Fruit fly (Drosophila melanogaster): ENCODE results near the gene VAChT.
A peak's percentile ranks its signal among the peaks of the same experiment; 100 is the strongest.

VAChT gene

dm6 chr3R:18758548-18759257 lies 53.4 kb downstream of the VAChT start, which contains the start of gene Epg5 (continued):
- TF ChIP-seq sug (tag; optimal IDR thresholded peaks at IDR 0.05) = no peak
- TF ChIP-seq klu (GFP tag; IDR thresholded peaks at IDR 0.05) = peak; percentile 70; the same call in 1 of the 2 replicates
- no peak for TF ChIP-seq ATbp (GFP tag; optimal IDR thresholded peaks at IDR 0.05)
- no peak for TF ChIP-seq oc (tag; optimal IDR thresholded peaks at IDR 0.05)
- TF ChIP-seq CG11696 (GFP tag; IDR thresholded peaks at IDR 0.05) = no peak
- TF ChIP-seq CG10147 (GFP tag; optimal IDR thresholded peaks at IDR 0.05) = no peak
- TF ChIP-seq sens (GFP tag) = peak; percentile 95
- TF ChIP-seq BtbVII (GFP tag; optimal IDR thresholded peaks at IDR 0.05) = no peak
- TF ChIP-seq HmgZ (tag; optimal IDR thresholded peaks at IDR 0.05) = peak; percentile 89
- no peak for TF ChIP-seq CG1024 (GFP tag; IDR thresholded peaks at IDR 0.05)
- TF ChIP-seq danr (GFP tag; IDR thresholded peaks at IDR 0.05) = no peak
- no peak for TF ChIP-seq CG11504 (tag; optimal IDR thresholded peaks at IDR 0.05)
- TF ChIP-seq CG1647 (GFP tag; optimal IDR thresholded peaks at IDR 0.05) = peak; percentile 77
- peak; percentile 24; the same call in 1 of the 2 replicates for TF ChIP-seq CG43689 (GFP tag; IDR thresholded peaks at IDR 0.05)
- TF ChIP-seq CG15479 (GFP tag; optimal IDR thresholded peaks at IDR 0.05) = no peak
- TF ChIP-seq jigr1 (GFP tag; IDR thresholded peaks at IDR 0.05) = no peak
- TF ChIP-seq CG1792 (GFP tag; optimal IDR thresholded peaks at IDR 0.05) = peak; percentile 35
- peak; percentile 9 for TF ChIP-seq gcm2 (GFP tag; optimal IDR thresholded peaks at IDR 0.05)
- TF ChIP-seq odd (GFP tag; optimal IDR thresholded peaks at IDR 0.05) = no peak
- TF ChIP-seq CG6689 (GFP tag; IDR thresholded peaks at IDR 0.05) = peak; percentile 55; the same call in 1 of the 2 replicates
- TF ChIP-seq CG3407 (GFP tag; optimal IDR thresholded peaks at IDR 0.05) = no peak
- no peak for TF ChIP-seq D19A (tag; optimal IDR thresholded peaks at IDR 0.05)
- TF ChIP-seq NFAT (GFP tag; IDR thresholded peaks at IDR 0.05) = peak; percentile 83
- TF ChIP-seq Ets65A (GFP tag) = peak; percentile 96
- peak; percentile 68; the same call in 1 of the 2 replicates for TF ChIP-seq rib (GFP tag; IDR thresholded peaks at IDR 0.05)
- peak; percentile 49 for TF ChIP-seq CG18011 (GFP tag; optimal IDR thresholded peaks at IDR 0.05)
- no peak for TF ChIP-seq mirr (GFP tag; optimal IDR thresholded peaks at IDR 0.05)
- TF ChIP-seq pnt (GFP tag; optimal IDR thresholded peaks at IDR 0.05) = peak; percentile 69
- TF ChIP-seq psq (GFP tag; optimal IDR thresholded peaks at IDR 0.05) = peak; percentile 60
- peak; percentile 94 for TF ChIP-seq Opbp (GFP tag; IDR thresholded peaks at IDR 0.05; ENCODE audit: partially characterized antibody)
- no peak for TF ChIP-seq CG12769 (tag; optimal IDR thresholded peaks at IDR 0.05)
- TF ChIP-seq croc (GFP tag; conservative IDR thresholded peaks at IDR 0.05) = peak; percentile 62
- TF ChIP-seq CG17612 (GFP tag; IDR thresholded peaks at IDR 0.05) = 0 out of 2 replicates have a peak, but pooled peaks have one; percentile 17
- peak; percentile 1 for TF ChIP-seq her (GFP tag; optimal IDR thresholded peaks at IDR 0.05)
- peak; percentile 63 for TF ChIP-seq CG17328 (GFP tag; IDR thresholded peaks at IDR 0.05)
- peak; percentile 40 for TF ChIP-seq CG7987 (GFP tag; optimal IDR thresholded peaks at IDR 0.05)
- no peak for TF ChIP-seq Fer1 (GFP tag; optimal IDR thresholded peaks at IDR 0.05)
- no peak for TF ChIP-seq CG3065 (GFP tag; optimal IDR thresholded peaks at IDR 0.05)
- peak; percentile 66; the same call in 2 of the 3 replicates for TF ChIP-seq so (GFP tag; IDR thresholded peaks at IDR 0.05)
- peak; percentile 64 for TF ChIP-seq CG10366 (GFP tag; IDR thresholded peaks at IDR 0.05)
- peak; percentile 73 for TF ChIP-seq CG11085 (GFP tag; IDR thresholded peaks at IDR 0.05)
- TF ChIP-seq CG17385 (GFP tag; optimal IDR thresholded peaks at IDR 0.05) = peak; percentile 68
- TF ChIP-seq h (optimal IDR thresholded peaks at IDR 0.05) = no peak
- no peak for TF ChIP-seq Nf-YB (GFP tag; optimal IDR thresholded peaks at IDR 0.05)
- no peak for TF ChIP-seq D (optimal IDR thresholded peaks at IDR 0.05)
- TF ChIP-seq D (GFP tag; optimal IDR thresholded peaks at IDR 0.05) = no peak
- peak; percentile 88 for TF ChIP-seq CG7963 (GFP tag; IDR thresholded peaks at IDR 0.05; ENCODE audit: partially characterized antibody)
- no peak for TF ChIP-seq bowl (GFP tag; IDR thresholded peaks at IDR 0.05)
- peak; percentile 8 for TF ChIP-seq emc (GFP tag; optimal IDR thresholded peaks at IDR 0.05)
- TF ChIP-seq CG9609 (GFP tag; optimal IDR thresholded peaks at IDR 0.05) = peak; percentile 59
- TF ChIP-seq CG10959 (GFP tag; IDR thresholded peaks at IDR 0.05) = no peak

All from whole organism, embryonic.